Worm (Caenorhabditis elegans) whole organism, L2 larva: ENCODE data around the gene ZC239.13.
"Not testable (repeated sequence)": the region's sequence is repeated elsewhere in the genome, so short reads cannot be mapped to it uniquely, and the experiment has no call there.

Source experiments
- F13H6.1 ChIP-seq: sonication (generic microtip); optimal IDR thresholded peaks from 2 replicates; lab custom pipeline; 2016; ENCODE audit warnings: missing genetic modification characterization, missing compliant biosample characterization
- R02D3.7 ChIP-seq: fragments of 150-350 bp; optimal IDR thresholded peaks from 2 replicates; lab custom pipeline; 2014; ENCODE audit warnings: missing biosample characterization, missing genetic modification characterization
- Y55F3AM.14 ChIP-seq: fragments of 200-800 bp; sonication (Bioruptor generic); optimal IDR thresholded peaks from 2 replicates; lab custom pipeline; 2018; ENCODE audit warnings: mild to moderate bottlenecking, missing genetic modification characterization, missing compliant biosample characterization
- ZK546.5 ChIP-seq: sonication (generic microtip); optimal IDR thresholded peaks from 2 replicates; lab custom pipeline; 2017; ENCODE audit warnings: missing biosample characterization, missing genetic modification characterization
- aly-2 ChIP-seq: fragments of 150-350 bp; optimal IDR thresholded peaks from 2 replicates; lab custom pipeline; 2014; ENCODE audit warnings: missing biosample characterization, missing genetic modification characterization
- ama-1 ChIP-seq: fragments of 150-350 bp; optimal IDR thresholded peaks from 2 replicates; lab custom pipeline; 2018; ENCODE audit warnings: inconsistent platforms
- blmp-1 ChIP-seq: sonication (generic microtip); optimal IDR thresholded peaks from 2 replicates; lab custom pipeline; 2017; ENCODE audit warnings: missing genetic modification characterization, mild to moderate bottlenecking, missing compliant biosample characterization, antibody characterized with exemption, moderate library complexity; ENCODE audit not compliant: insufficient read depth
- ceh-82 ChIP-seq: fragments of 150-350 bp; optimal IDR thresholded peaks from 2 replicates; lab custom pipeline; 2014; ENCODE audit warnings: missing biosample characterization, missing genetic modification characterization
- crh-2 ChIP-seq: sonication (generic microtip); optimal IDR thresholded peaks from 2 replicates; lab custom pipeline; 2017; ENCODE audit warnings: missing biosample characterization, missing genetic modification characterization
- dmd-4 ChIP-seq: sonication (generic microtip); optimal IDR thresholded peaks from 2 replicates; lab custom pipeline; 2017; ENCODE audit warnings: missing biosample characterization, missing genetic modification characterization
- egl-27 ChIP-seq: sonication (generic microtip); optimal IDR thresholded peaks from 3 replicates; lab custom pipeline; 2017; ENCODE audit warnings: missing biosample characterization, missing genetic modification reagents, missing genetic modification characterization
- elt-3 ChIP-seq: sonication (generic microtip); optimal IDR thresholded peaks from 2 replicates; lab custom pipeline; 2017; ENCODE audit warnings: missing biosample characterization, missing genetic modification characterization
- gmeb-1 ChIP-seq: fragments of 150-350 bp; optimal IDR thresholded peaks from 2 replicates; lab custom pipeline; 2014; ENCODE audit warnings: missing biosample characterization, missing genetic modification characterization
- lin-13 ChIP-seq: fragments of 150-350 bp; optimal IDR thresholded peaks from 2 replicates; lab custom pipeline; 2014; ENCODE audit warnings: missing biosample characterization, missing genetic modification reagents, missing genetic modification characterization
- lin-39 ChIP-seq: fragments of 150-350 bp; optimal IDR thresholded peaks from 2 replicates; lab custom pipeline; 2014; ENCODE audit warnings: missing biosample characterization, missing genetic modification reagents, missing genetic modification characterization
- lsy-2 ChIP-seq, 2 experiments: fragments of 150-350 bp in 1 of 2; sonication (generic microtip) in 1 of 2; optimal IDR thresholded peaks; 2 replicates each; lab custom pipeline; 2014 to 2017; ENCODE audit warnings: missing biosample characterization in 2 of 2, missing genetic modification characterization in 2 of 2
- mab-5 ChIP-seq: fragments of 150-350 bp; optimal IDR thresholded peaks from 2 replicates; lab custom pipeline; 2014; ENCODE audit warnings: missing biosample characterization, missing genetic modification characterization
- mbf-1 ChIP-seq: sonication (generic microtip); optimal IDR thresholded peaks from 2 replicates; lab custom pipeline; 2017; ENCODE audit warnings: missing biosample characterization, missing genetic modification characterization
- mdl-1 ChIP-seq, 2 experiments: fragments of 150-350 bp in 1 of 2; sonication (generic microtip) in 1 of 2; optimal IDR thresholded peaks; 2 replicates each; lab custom pipeline; 2017; ENCODE audit warnings: missing biosample characterization in 2 of 2, missing genetic modification characterization in 2 of 2
- nhr-10 ChIP-seq: sonication (generic microtip); optimal IDR thresholded peaks from 2 replicates; lab custom pipeline; 2017; ENCODE audit warnings: missing biosample characterization, missing genetic modification characterization
- nhr-11 ChIP-seq: fragments of 150-350 bp; optimal IDR thresholded peaks from 2 replicates; lab custom pipeline; 2014; ENCODE audit warnings: missing biosample characterization, missing genetic modification characterization
- nhr-12 ChIP-seq: fragments of 150-350 bp; optimal IDR thresholded peaks from 2 replicates; lab custom pipeline; 2014; ENCODE audit warnings: missing biosample characterization, missing genetic modification characterization
- nhr-129 ChIP-seq: fragments of 150-350 bp; optimal IDR thresholded peaks from 2 replicates; lab custom pipeline; 2014; ENCODE audit warnings: missing biosample characterization, missing genetic modification characterization
- nhr-21 ChIP-seq: fragments of 150-350 bp; optimal IDR thresholded peaks from 2 replicates; lab custom pipeline; 2014; ENCODE audit warnings: missing biosample characterization, missing genetic modification characterization
- nhr-25 ChIP-seq: fragments of 150-350 bp; sonication (generic microtip); optimal IDR thresholded peaks from 3 replicates; lab custom pipeline; 2014; ENCODE audit warnings: missing biosample characterization, missing genetic modification characterization
- nhr-6 ChIP-seq: fragments of 150-350 bp; optimal IDR thresholded peaks from 2 replicates; lab custom pipeline; 2014; ENCODE audit warnings: missing biosample characterization, missing genetic modification characterization
- nhr-77 ChIP-seq: fragments of 150-350 bp; optimal IDR thresholded peaks from 2 replicates; lab custom pipeline; 2014; ENCODE audit warnings: missing biosample characterization, missing genetic modification characterization
- sem-4 ChIP-seq: fragments of 150-350 bp; optimal IDR thresholded peaks from 2 replicates; lab custom pipeline; 2014; ENCODE audit warnings: missing biosample characterization, missing genetic modification reagents, missing genetic modification characterization
- sma-3 ChIP-seq: sonication (generic microtip); optimal IDR thresholded peaks from 2 replicates; lab custom pipeline; 2016; ENCODE audit warnings: missing genetic modification reagents, missing genetic modification characterization, missing compliant biosample characterization
- unc-39 ChIP-seq: fragments of 150-350 bp; optimal IDR thresholded peaks from 2 replicates; lab custom pipeline; 2014; ENCODE audit warnings: missing biosample characterization, missing genetic modification characterization
- unc-55 ChIP-seq: fragments of 150-350 bp; sonication (generic microtip); optimal IDR thresholded peaks from 3 replicates; lab custom pipeline; 2014; ENCODE audit warnings: missing biosample characterization, missing genetic modification reagents, missing genetic modification characterization
- unc-62 ChIP-seq: fragments of 150-350 bp; optimal IDR thresholded peaks from 2 replicates; lab custom pipeline; 2014; ENCODE audit warnings: missing biosample characterization, missing genetic modification reagents, missing genetic modification characterization
- zag-1 ChIP-seq: fragments of 150-350 bp; optimal IDR thresholded peaks from 2 replicates; lab custom pipeline; 2014; ENCODE audit warnings: missing biosample characterization, missing genetic modification characterization
- ztf-1 ChIP-seq: fragments of 200-800 bp; sonication (Bioruptor generic); conservative IDR thresholded peaks from 2 replicates; pipeline ENCODE4 v1.3.6; 2022; ENCODE audit warnings: missing genetic modification characterization, missing compliant biosample characterization
- ztf-4 ChIP-seq: fragments of 150-350 bp; optimal IDR thresholded peaks from 2 replicates; lab custom pipeline; 2014; ENCODE audit warnings: missing biosample characterization, missing genetic modification characterization

The ZC239.13 gene

DNA sequence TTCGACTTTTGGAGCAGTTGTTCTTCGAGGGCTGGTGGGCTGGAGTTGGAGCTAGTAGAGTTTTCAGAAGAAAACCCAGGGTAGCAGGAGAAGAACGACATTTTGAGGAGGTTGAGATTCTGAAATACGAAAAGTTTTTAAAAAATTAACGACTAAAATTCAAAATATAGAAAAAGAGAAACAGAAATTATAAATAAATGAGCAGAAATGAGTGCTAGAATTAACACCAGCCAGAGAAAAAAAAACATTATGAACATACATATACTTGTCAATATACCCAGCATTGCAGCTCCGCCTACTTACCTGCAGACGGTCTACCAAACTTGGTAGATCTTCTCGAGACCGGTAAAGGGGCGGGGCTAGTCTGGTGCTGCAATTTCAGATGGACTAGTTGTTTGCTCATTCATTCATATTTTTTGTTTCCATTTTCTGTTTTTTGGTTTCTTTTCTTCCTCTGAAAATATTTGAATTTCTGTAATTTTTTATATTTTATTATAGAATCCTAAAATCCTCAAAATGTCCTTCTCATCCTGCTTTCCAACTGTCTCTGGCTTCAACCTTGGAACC, 16.1 kb downstream of the ZC239.13 start, which contains the start of the genes ZC239.20 and ZC239.21:
Gene ZC239.20 (minus strand): TSS at position 101 of the 567 bp plus-strand sequence.
Gene ZC239.21 (plus strand): TSS at position 517 of the 567 bp plus-strand sequence.
- TF ChIP-seq sma-3 (GFP tag; lab: Kevin White, UChicago) (no peak), nhr-77 (tag; lab: Kevin White, UChicago) (no peak), nhr-21 (tag; lab: Kevin White, UChicago) (no peak)

DNA sequence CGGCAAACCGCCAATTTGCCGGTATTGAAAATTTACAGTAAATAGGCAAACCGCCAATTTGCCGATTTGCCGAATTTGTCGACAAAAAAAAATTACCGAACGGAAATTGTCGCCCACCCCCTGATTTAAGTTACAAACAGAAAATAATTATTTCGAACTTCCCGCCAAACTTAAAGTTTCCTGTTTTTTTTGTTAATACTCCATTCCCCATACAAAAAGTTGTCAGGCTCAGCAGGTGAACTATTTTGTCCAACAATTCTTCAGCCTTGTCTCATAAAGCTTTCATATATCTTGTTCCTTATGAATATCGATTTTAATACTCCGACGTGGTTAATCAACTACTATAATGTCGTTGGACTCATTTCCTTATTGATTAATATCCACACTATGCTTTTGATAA, 19.2 kb downstream of the ZC239.13 start, which contains the start of gene sri-50:
Gene sri-50 (plus strand): TSS at position 301 of the 400 bp plus-strand sequence.
- TF ChIP-seq nhr-12 (tag; lab: Kevin White, UChicago): no peak
- no peak for TF ChIP-seq gmeb-1 (tag; lab: Kevin White, UChicago)
- no peak for TF ChIP-seq mdl-1 (tag; optimal IDR thresholded peaks at IDR 0.05; lab: Kevin White, UChicago)
- no peak for TF ChIP-seq blmp-1 (tag; lab: Kevin White, UChicago)
- TF ChIP-seq lin-13 (GFP tag; lab: Kevin White, UChicago): no peak
- no peak for TF ChIP-seq aly-2 (tag; lab: Kevin White, UChicago)

DNA sequence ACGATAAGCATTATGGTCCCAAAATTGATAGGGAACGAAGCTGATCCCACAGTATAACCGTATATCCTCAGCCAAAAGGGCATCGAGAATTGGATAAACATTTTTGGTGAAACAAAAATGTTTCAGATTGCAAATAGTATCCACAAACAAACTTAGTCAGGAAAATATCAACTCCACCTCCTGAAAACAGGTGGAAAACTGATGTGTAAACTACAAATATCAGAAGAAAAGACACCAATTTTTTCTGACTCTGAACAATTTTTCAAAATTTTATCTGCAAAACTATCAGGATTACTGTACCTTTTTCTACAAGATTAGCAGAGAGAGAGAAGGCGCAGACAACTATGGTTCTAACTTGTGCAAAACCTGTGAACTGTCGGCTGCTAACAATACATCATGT, 20.1 kb downstream of the ZC239.13 start, which contains the start of gene sri-53:
Gene sri-53 (minus strand): TSS at position 101 of the 400 bp plus-strand sequence.
- no peak for TF ChIP-seq lin-39 (tag; lab: Kevin White, UChicago)
- no peak for TF ChIP-seq unc-55 (GFP tag; lab: Kevin White, UChicago)
- no peak for TF ChIP-seq unc-62 (GFP tag; lab: Kevin White, UChicago)
- TF ChIP-seq, all 48 proteins: peak for 0

DNA sequence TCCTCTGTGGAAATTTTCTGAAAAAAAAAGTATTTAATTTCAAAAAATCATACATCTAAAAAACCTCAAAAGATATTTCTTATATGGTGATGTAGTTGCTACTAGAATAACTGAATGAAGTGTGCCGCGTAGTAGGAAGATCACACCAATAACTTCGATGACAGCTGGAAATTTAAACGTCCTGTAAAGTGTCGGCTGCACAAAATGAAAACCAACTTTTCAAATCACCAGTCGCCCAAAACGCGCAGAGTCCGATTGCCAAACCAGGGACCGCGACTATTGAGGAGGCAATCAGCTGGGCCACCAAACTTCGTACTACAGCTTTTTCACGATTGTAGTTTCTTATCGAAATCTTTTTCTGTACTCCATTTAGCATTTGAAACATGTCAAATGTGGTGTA, 21.4 kb downstream of the ZC239.13 start, which contains the start of gene sri-48:
Gene sri-48 (minus strand): TSS at position 101 of the 400 bp plus-strand sequence.
- TF ChIP-seq aly-2, nhr-11, gmeb-1 (tag; lab: Kevin White, UChicago): not testable (repeated sequence)
- TF ChIP-seq, all 48 proteins: peak for 0; not testable (repeated sequence) for 48

DNA sequence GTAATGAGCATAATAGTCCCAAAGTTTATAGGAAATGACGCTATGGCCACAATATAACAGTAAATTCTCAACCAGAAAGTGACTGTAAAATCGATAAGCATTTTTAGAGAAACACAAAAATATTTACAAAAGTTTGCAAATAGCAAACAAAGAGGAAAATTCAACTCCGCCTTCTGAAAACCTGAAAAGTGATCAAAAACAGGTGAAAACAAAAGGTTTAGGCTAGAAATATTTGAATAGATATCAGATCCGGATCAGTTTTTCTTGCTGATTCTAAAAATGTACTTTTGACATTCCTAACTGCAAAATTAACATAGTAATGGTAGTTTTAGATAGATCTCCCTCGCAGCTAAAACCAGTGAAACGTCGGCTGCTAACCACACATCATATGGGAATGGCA, 23.6 kb downstream of the ZC239.13 start, which contains the start of gene sri-51:
Gene sri-51 (minus strand): TSS at position 101 of the 400 bp plus-strand sequence.
- TF ChIP-seq unc-62 (GFP tag; lab: Kevin White, UChicago): no peak
- TF ChIP-seq dmd-4: no peak
- TF ChIP-seq ceh-82: no peak
- TF ChIP-seq, all 48 proteins: peak for 0

DNA sequence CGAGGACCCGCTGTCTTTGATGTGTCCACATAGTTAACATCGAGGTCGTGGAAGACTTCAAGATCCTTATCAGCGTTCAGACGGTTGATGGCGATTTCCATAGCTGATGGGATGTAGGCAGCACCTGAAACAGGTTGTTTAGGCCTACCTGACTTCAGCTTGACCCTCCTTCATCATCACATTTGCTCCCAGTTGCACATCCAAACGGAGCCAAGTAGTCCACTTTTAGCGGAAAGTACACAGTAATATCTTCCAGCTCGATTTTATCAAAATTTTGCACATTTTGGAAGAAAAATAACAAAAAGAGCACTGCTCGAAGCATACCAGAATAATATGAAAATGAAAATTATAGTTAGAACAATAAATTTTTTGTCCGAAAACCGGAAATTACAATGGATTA, 25.7 kb downstream of the ZC239.13 start, which contains the start of gene gcy-15:
Gene gcy-15 (minus strand): TSS at position 101 of the 400 bp plus-strand sequence.
- TF ChIP-seq mdl-1 (tag; optimal IDR thresholded peaks at IDR 0.05; lab: Kevin White, UChicago): no peak
- TF ChIP-seq sem-4 (tag; lab: Kevin White, UChicago): no peak
- no peak for TF ChIP-seq nhr-77 (tag; lab: Kevin White, UChicago)
- TF ChIP-seq nhr-10: no peak
- no peak for TF ChIP-seq egl-27 (tag; lab: Kevin White, UChicago)
- TF ChIP-seq mab-5 (tag; lab: Kevin White, UChicago): no peak
- no peak for TF ChIP-seq elt-3 (tag; lab: Kevin White, UChicago)
- TF ChIP-seq F13H6.1 (tag; lab: Kevin White, UChicago): no peak
- TF ChIP-seq nhr-129 (tag; lab: Kevin White, UChicago): no peak

DNA sequence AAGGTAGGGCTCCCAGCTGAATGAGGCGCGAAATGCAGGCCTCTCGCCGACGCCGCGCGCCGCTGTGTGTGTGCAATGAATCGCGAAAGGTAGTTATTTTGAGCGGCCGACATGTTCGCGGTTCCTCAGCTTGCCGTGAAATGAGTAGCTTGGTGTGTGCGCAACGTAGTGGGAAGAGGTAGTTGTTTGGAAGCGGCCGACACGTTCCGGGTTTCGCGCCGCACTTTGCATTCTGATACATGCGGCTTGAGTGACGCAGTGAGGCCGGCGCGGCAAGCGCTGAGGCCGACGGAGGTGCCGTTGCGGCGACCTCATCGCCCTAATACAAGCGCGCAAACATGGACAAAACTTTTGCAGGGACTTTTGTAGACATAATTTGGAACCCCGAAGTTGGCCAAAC, 26.9 kb downstream of the ZC239.13 start:
- TF ChIP-seq ztf-1 (GFP tag; lab: Robert Waterston, UW) (no peak), mbf-1 (tag; lab: Kevin White, UChicago) (no peak), nhr-25 (tag; lab: Kevin White, UChicago) (no peak), blmp-1 (tag; lab: Kevin White, UChicago) (no peak), zag-1 (tag; lab: Kevin White, UChicago) (no peak), nhr-6 (tag; lab: Kevin White, UChicago) (no peak), crh-2 (no peak), sma-3 (GFP tag; lab: Kevin White, UChicago) (no peak), R02D3.7 (tag; lab: Kevin White, UChicago) (no peak), ztf-4 (tag; lab: Kevin White, UChicago) (no peak), lsy-2 (tag; optimal IDR thresholded peaks at IDR 0.05; lab: Kevin White, UChicago) (no peak), ceh-82 (no peak), ama-1 (lab: Kevin White, UChicago) (no peak), Y55F3AM.14 (no peak), ZK546.5 (tag; lab: Kevin White, UChicago) (no peak), unc-39 (no peak)
- TF ChIP-seq, all 48 proteins: peak for 0
